Fruit fly (Drosophila melanogaster) whole organism, embryonic: Measurements from ENCODE around the gene CG42784.
A peak's percentile ranks its signal among the peaks of the same experiment; 100 is the strongest.

Experiments
- Awh ChIP-seq: fragments of 200-800 bp; sonication (Bioruptor generic); IDR thresholded peaks from 2 replicates; pipeline ENCODE4, ENCODE4 v1.3.6; 2022; ENCODE audit warnings: missing biosample characterization, missing genetic modification characterization
- B-H2 ChIP-seq: fragments of 200-800 bp; sonication (Bioruptor generic); optimal IDR thresholded peaks from 2 replicates; lab custom pipeline; 2018; ENCODE audit warnings: missing biosample characterization, mild to moderate bottlenecking, missing genetic modification characterization
- Bgb ChIP-seq: fragments of 200-800 bp; sonication (Bioruptor generic); IDR thresholded peaks from 2 replicates; pipeline ENCODE4 v1.3.6; 2022; ENCODE audit warnings: missing biosample characterization, missing genetic modification characterization; ENCODE audit not compliant: partially characterized antibody
- Blimp-1 ChIP-seq: fragments of 200-800 bp; sonication (Bioruptor generic); optimal IDR thresholded peaks from 3 replicates; lab custom pipeline; 2018; ENCODE audit warnings: missing biosample characterization, missing genetic modification characterization, mild to moderate bottlenecking, moderate library complexity, missing genetic modification reagents
- Bteb2 ChIP-seq: fragments of 200-800 bp; sonication (Bioruptor generic); optimal IDR thresholded peaks from 2 replicates; lab custom pipeline; 2016; ENCODE audit warnings: missing biosample characterization, missing genetic modification characterization
- CG10321 ChIP-seq: fragments of 200-800 bp; sonication (Bioruptor generic); IDR thresholded peaks from 2 replicates; pipeline ENCODE4 v1.3.6; 2022; ENCODE audit warnings: missing biosample characterization, missing genetic modification characterization
- CG10366 ChIP-seq: fragments of 200-800 bp; sonication (Bioruptor generic); IDR thresholded peaks from 2 replicates; pipeline ENCODE4 v1.3.6; 2022; ENCODE audit warnings: missing biosample characterization, missing genetic modification characterization
- CG10431 ChIP-seq: fragments of 200-800 bp; sonication (Bioruptor generic); optimal IDR thresholded peaks from 3 replicates; lab custom pipeline; 2018; ENCODE audit warnings: missing biosample characterization, mild to moderate bottlenecking, missing genetic modification characterization
- CG13424 ChIP-seq: fragments of 200-800 bp; sonication (Bioruptor generic); optimal IDR thresholded peaks from 2 replicates; lab custom pipeline; 2019; ENCODE audit warnings: missing biosample characterization, mild to moderate bottlenecking, missing genetic modification characterization, moderate library complexity
- CG13775 ChIP-seq: fragments of 200-800 bp; sonication (Bioruptor generic); optimal IDR thresholded peaks from 3 replicates; lab custom pipeline; 2017; ENCODE audit warnings: missing biosample characterization, mild to moderate bottlenecking, missing genetic modification characterization
- CG14441 ChIP-seq: fragments of 200-800 bp; sonication (Bioruptor generic); IDR thresholded peaks from 2 replicates; pipeline ENCODE4 v1.3.6; 2022; ENCODE audit warnings: missing biosample characterization, missing genetic modification characterization
- CG1603 ChIP-seq: fragments of 200-800 bp; sonication (Bioruptor generic); optimal IDR thresholded peaks from 2 replicates; lab custom pipeline; 2019; ENCODE audit warnings: missing biosample characterization, mild to moderate bottlenecking, missing genetic modification characterization, moderate library complexity
- CG2116 ChIP-seq: fragments of 200-800 bp; sonication (Bioruptor generic); optimal IDR thresholded peaks from 3 replicates; lab custom pipeline; 2018; ENCODE audit warnings: missing biosample characterization, mild to moderate bottlenecking, missing genetic modification characterization
- CG31365 ChIP-seq: fragments of 200-800 bp; sonication (Bioruptor generic); optimal IDR thresholded peaks from 2 replicates; lab custom pipeline; 2018; ENCODE audit warnings: missing biosample characterization, mild to moderate bottlenecking, missing genetic modification characterization
- CG32772 ChIP-seq: fragments of 200-800 bp; sonication (Bioruptor generic); IDR thresholded peaks from 2 replicates; pipeline ENCODE4 v1.3.6; 2022; ENCODE audit warnings: missing biosample characterization, missing genetic modification characterization
- CG3838 ChIP-seq: fragments of 200-800 bp; sonication (Bioruptor generic); optimal IDR thresholded peaks from 3 replicates; lab custom pipeline; 2016; ENCODE audit warnings: missing biosample characterization, missing genetic modification characterization
- CG42726 ChIP-seq: fragments of 200-800 bp; sonication (Bioruptor generic); IDR thresholded peaks from 2 replicates; pipeline ENCODE4 v1.3.6; 2022; ENCODE audit warnings: missing biosample characterization, missing genetic modification characterization; ENCODE audit not compliant: partially characterized antibody
- CG4328 ChIP-seq: fragments of 200-800 bp; sonication (Bioruptor generic); optimal IDR thresholded peaks from 3 replicates; lab custom pipeline; 2017; ENCODE audit warnings: missing biosample characterization, missing genetic modification reagents, missing genetic modification characterization
- CG7745 ChIP-seq: fragments of 200-800 bp; sonication (Bioruptor generic); optimal IDR thresholded peaks from 2 replicates; lab custom pipeline; 2018; ENCODE audit warnings: missing biosample characterization, mild to moderate bottlenecking, missing genetic modification characterization, moderate library complexity
- CG9932 ChIP-seq: fragments of 200-800 bp; sonication (Bioruptor generic); IDR thresholded peaks from 2 replicates; pipeline ENCODE4 v1.3.6; 2022; ENCODE audit warnings: missing biosample characterization, missing genetic modification characterization
- Deaf1 ChIP-seq: fragments of 200-800 bp; optimal IDR thresholded peaks from 3 replicates; lab custom pipeline; 2019; ENCODE audit warnings: missing biosample characterization, mild to moderate bottlenecking, missing genetic modification characterization, moderate library complexity
- Ets97D ChIP-seq: fragments of 200-800 bp; sonication (Bioruptor generic); optimal IDR thresholded peaks from 3 replicates; lab custom pipeline; 2016; ENCODE audit warnings: missing biosample characterization, missing genetic modification characterization
- Gug ChIP-seq: fragments of 200-800 bp; sonication (Bioruptor generic); IDR thresholded peaks from 4 replicates; pipeline ENCODE4 v1.3.6; 2022; ENCODE audit warnings: missing biosample characterization, missing genetic modification characterization
- HLH54F ChIP-seq: fragments of 200-800 bp; sonication (Bioruptor generic); optimal IDR thresholded peaks from 3 replicates; lab custom pipeline; 2016; ENCODE audit warnings: missing biosample characterization, missing genetic modification characterization
- HmgD ChIP-seq: fragments of 200-800 bp; sonication (Bioruptor generic); optimal IDR thresholded peaks from 3 replicates; lab custom pipeline; 2016; ENCODE audit warnings: missing biosample characterization, missing genetic modification characterization
- Hr51 ChIP-seq, 2 experiments: fragments of 200-800 bp; sonication (Bioruptor generic); optimal IDR thresholded peaks; 2 replicates in 1 of 2; 3 replicates in 1 of 2; lab custom pipeline; 2016 to 2018; ENCODE audit warnings: missing biosample characterization in 2 of 2, missing genetic modification characterization in 2 of 2, mild to moderate bottlenecking in 1 of 2, moderate library complexity in 1 of 2
- Meics ChIP-seq: fragments of 200-800 bp; sonication (Bioruptor generic); optimal IDR thresholded peaks from 2 replicates; lab custom pipeline; 2017; ENCODE audit warnings: missing biosample characterization, mild to moderate bottlenecking, missing genetic modification characterization
- NC2β ChIP-seq: fragments of 200-800 bp; sonication (Bioruptor generic); optimal IDR thresholded peaks from 2 replicates; lab custom pipeline; 2016; ENCODE audit warnings: missing biosample characterization, missing genetic modification characterization
- NFAT ChIP-seq: fragments of 200-800 bp; sonication (Bioruptor generic); IDR thresholded peaks from 2 replicates; pipeline ENCODE4 v1.3.6; 2022; ENCODE audit warnings: missing biosample characterization, missing genetic modification characterization
- Ravus ChIP-seq: fragments of 200-800 bp; sonication (Bioruptor generic); IDR thresholded peaks from 2 replicates; pipeline ENCODE4 v1.3.6; 2022; ENCODE audit warnings: missing biosample characterization, missing genetic modification characterization
- Rfx ChIP-seq: fragments of 200-800 bp; sonication (Bioruptor generic); IDR thresholded peaks from 2 replicates; pipeline ENCODE4 v1.3.6; 2022; ENCODE audit warnings: missing biosample characterization, missing genetic modification characterization
- ab ChIP-seq: fragments of 200-800 bp; sonication (Bioruptor generic); optimal IDR thresholded peaks from 2 replicates; lab custom pipeline; 2016; ENCODE audit warnings: missing biosample characterization, missing genetic modification characterization
- bigmax ChIP-seq: fragments of 200-800 bp; sonication (Bioruptor generic); optimal IDR thresholded peaks from 2 replicates; lab custom pipeline; 2018; ENCODE audit warnings: missing biosample characterization, mild to moderate bottlenecking, missing genetic modification characterization
- cas ChIP-seq: fragments of 200-800 bp; sonication (Bioruptor generic); IDR thresholded peaks from 2 replicates; pipeline ENCODE4 v1.3.6; 2022; ENCODE audit warnings: missing biosample characterization, missing genetic modification characterization
- dmrt99B ChIP-seq: fragments of 200-800 bp; sonication (Bioruptor generic); optimal IDR thresholded peaks from 2 replicates; lab custom pipeline; 2018; ENCODE audit warnings: missing biosample characterization, mild to moderate bottlenecking, missing genetic modification characterization, moderate library complexity
- esg ChIP-seq: fragments of 200-800 bp; sonication (Bioruptor generic); conservative IDR thresholded peaks from 2 replicates; pipeline ENCODE4 v1.3.6; 2022; ENCODE audit warnings: missing biosample characterization, missing genetic modification characterization
- eyg ChIP-seq: fragments of 200-800 bp; sonication (Bioruptor generic); optimal IDR thresholded peaks from 3 replicates; lab custom pipeline; 2016; ENCODE audit warnings: missing biosample characterization, missing genetic modification characterization
- grn ChIP-seq: fragments of 200-800 bp; sonication (Bioruptor generic); optimal IDR thresholded peaks from 3 replicates; lab custom pipeline; 2017; ENCODE audit warnings: missing biosample characterization, missing genetic modification characterization
- lab ChIP-seq: fragments of 200-800 bp; sonication (Bioruptor generic); optimal IDR thresholded peaks from 3 replicates; lab custom pipeline; 2017; ENCODE audit warnings: missing biosample characterization, missing genetic modification characterization, mild to moderate bottlenecking, moderate library complexity, missing genetic modification reagents
- lov ChIP-seq, 2 experiments: fragments of 200-800 bp in 1 of 2; fragments of >200 bp in 1 of 2; sonication (Bioruptor generic) in 1 of 2; IDR thresholded peaks in 1 of 2; optimal IDR thresholded peaks in 1 of 2; 2 replicates in 1 of 2; 3 replicates in 1 of 2; pipeline versions ENCODE4 v1.3.6 to Lab custom; 2017 to 2022; ENCODE audit warnings: missing biosample characterization in 1 of 2, missing genetic modification characterization in 1 of 2
- org-1 ChIP-seq: fragments of 200-800 bp; sonication (Bioruptor generic); optimal IDR thresholded peaks from 2 replicates; lab custom pipeline; 2017; ENCODE audit warnings: missing biosample characterization, missing genetic modification characterization
- psq ChIP-seq: fragments of 200-800 bp; sonication (Bioruptor generic); optimal IDR thresholded peaks from 2 replicates; lab custom pipeline; 2017; ENCODE audit warnings: missing biosample characterization, missing genetic modification characterization
- rib ChIP-seq: fragments of 200-800 bp; sonication (Bioruptor generic); IDR thresholded peaks from 2 replicates; pipeline ENCODE4 v1.3.6; 2022; ENCODE audit warnings: missing biosample characterization, missing genetic modification characterization
- ro ChIP-seq: fragments of 200-800 bp; sonication (Bioruptor generic); IDR thresholded peaks from 2 replicates; pipeline ENCODE4 v1.3.6; 2022; ENCODE audit warnings: missing biosample characterization, missing genetic modification characterization
- sim ChIP-seq: fragments of 200-800 bp; sonication (Bioruptor generic); IDR thresholded peaks from 2 replicates; pipeline ENCODE4 v1.3.6; 2022; ENCODE audit warnings: missing biosample characterization, missing genetic modification characterization
- ssp ChIP-seq: fragments of 200-800 bp; sonication (Bioruptor generic); IDR thresholded peaks from 2 replicates; pipeline ENCODE4 v1.3.6; 2022; ENCODE audit warnings: missing biosample characterization, missing genetic modification characterization
- sug ChIP-seq: fragments of 200-800 bp; optimal IDR thresholded peaks from 2 replicates; lab custom pipeline; 2019; ENCODE audit warnings: missing biosample characterization, mild to moderate bottlenecking, missing genetic modification characterization, moderate library complexity
- toy ChIP-seq: fragments of 200-800 bp; sonication (Bioruptor generic); IDR thresholded peaks from 2 replicates; pipeline ENCODE4 v1.3.6; 2022; ENCODE audit warnings: missing biosample characterization, missing genetic modification characterization
- twi ChIP-seq: fragments of 200-800 bp; optimal IDR thresholded peaks from 2 replicates; lab custom pipeline; 2019; ENCODE audit warnings: missing biosample characterization, mild to moderate bottlenecking, missing genetic modification characterization, moderate library complexity
- wek ChIP-seq: fragments of 200-800 bp; sonication (Bioruptor generic); optimal IDR thresholded peaks from 3 replicates; lab custom pipeline; 2018; ENCODE audit warnings: missing biosample characterization, mild to moderate bottlenecking, missing genetic modification characterization, moderate library complexity

The CG42784 gene

dm6 chr2L:13368940-13369339 is 46.3 kb upstream of the CG42784 start, which contains the start of gene CG31855 (continued):
- TF ChIP-seq lov (optimal IDR thresholded peaks at IDR 0.05; lab: Kevin White, UChicago) (no peak), lov (GFP tag; IDR thresholded peaks at IDR 0.05; lab: Robert Waterston, UW) (peak; percentile 62; the same call in 1 of the 3 replicates), cas (GFP tag; lab: Robert Waterston, UW) (peak; percentile 84), Ets97D (GFP tag; lab: Kevin White, UChicago) (peak; percentile 72), rib (GFP tag; lab: Robert Waterston, UW) (peak; percentile 80), CG13775 (GFP tag; lab: Kevin White, UChicago) (peak; percentile 59), CG2116 (GFP tag; lab: Kevin White, UChicago) (peak; percentile 41), HmgD (GFP tag; lab: Kevin White, UChicago) (no peak), HLH54F (GFP tag; lab: Kevin White, UChicago) (peak; percentile 74), Bteb2 (peak; percentile 80), Ravus (peak; percentile 9; the same call in 1 of the 2 replicates), Gug (GFP tag; lab: Robert Waterston, UW) (peak; percentile 77), dmrt99B (tag; lab: Kevin White, UChicago) (peak; percentile 76), eyg (peak; percentile 41), org-1 (peak; percentile 43), NFAT (GFP tag; lab: Robert Waterston, UW) (peak; percentile 94), Meics (GFP tag; lab: Kevin White, UChicago) (peak; percentile 83), CG1603 (peak; percentile 68), CG14441 (GFP tag; lab: Robert Waterston, UW) (peak; percentile 76), ssp (GFP tag; lab: Robert Waterston, UW) (peak; percentile 50), Rfx (GFP tag; lab: Robert Waterston, UW) (peak; percentile 95), ab (GFP tag; lab: Kevin White, UChicago) (peak; percentile 59), CG4328 (GFP tag; lab: Kevin White, UChicago) (peak; percentile 80), CG9932 (peak; percentile 95), twi (peak; percentile 36), B-H2 (GFP tag; lab: Kevin White, UChicago) (peak; percentile 94), CG42726 (no peak), sug (tag; lab: Kevin White, UChicago) (peak; percentile 81), Awh (peak; percentile 46; the same call in 1 of the 2 replicates), sim (no peak), CG10321 (GFP tag; lab: Robert Waterston, UW) (0 out of 2 replicates have a peak, but pooled peaks have one; percentile 21), psq (peak; percentile 7), Blimp-1 (peak; percentile 71), CG3838 (GFP tag; lab: Kevin White, UChicago) (peak; percentile 22), Bgb (peak; percentile 49; the same call in 1 of the 2 replicates), NC2β (GFP tag; lab: Kevin White, UChicago) (peak; percentile 73), grn (no peak), CG10431 (GFP tag; lab: Kevin White, UChicago) (peak; percentile 67), toy (GFP tag; lab: Robert Waterston, UW) (no peak), CG32772 (GFP tag; lab: Robert Waterston, UW) (peak; percentile 78), CG13424 (tag; lab: Kevin White, UChicago) (peak; percentile 69), wek (GFP tag; lab: Kevin White, UChicago) (peak; percentile 22), lab (GFP tag; lab: Kevin White, UChicago) (peak; percentile 91), CG31365 (peak; percentile 17), bigmax (no peak), Hr51 (GFP tag; optimal IDR thresholded peaks at IDR 0.05; lab: Kevin White, UChicago) (peak; percentile 81 to 82), esg (GFP tag; lab: Robert Waterston, UW) (peak; percentile 52), CG10366 (peak; percentile 76), ro (GFP tag; lab: Robert Waterston, UW) (peak; percentile 39; the same call in 1 of the 2 replicates), CG7745 (tag; lab: Kevin White, UChicago) (no peak), Deaf1 (tag; lab: Kevin White, UChicago) (peak; percentile 52)
